Fruit fly (Drosophila melanogaster): ENCODE results near the gene Traf-like.

Traf-like gene

DNA sequence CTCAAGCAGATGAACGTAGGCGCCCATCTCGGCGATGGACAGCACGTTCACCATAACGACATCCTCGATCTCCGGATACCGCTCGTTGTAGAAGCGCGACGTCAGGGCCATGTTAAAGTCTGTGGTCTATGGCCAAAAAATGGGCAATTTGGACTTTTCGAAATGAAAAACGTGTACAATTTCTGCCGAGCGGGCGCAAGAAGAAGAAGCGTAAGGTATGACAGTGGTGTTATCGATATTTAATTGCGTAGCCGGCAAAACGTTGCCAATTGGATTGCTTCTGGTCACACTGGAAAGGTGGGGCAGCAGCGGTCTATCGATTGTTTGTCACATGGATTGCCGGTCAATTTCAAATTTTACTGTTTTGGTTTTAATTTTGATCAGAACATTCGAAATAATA lies 31.9 kb downstream of the Traf-like start, which contains the start of gene eIF2alpha:
Gene eIF2alpha, minus strand, starts transcription at position 225 of the 400 bp plus-strand sequence.
- TF ChIP-seq cnc (optimal IDR thresholded peaks at IDR 0.05), result no peak
- TF ChIP-seq CG1620 (GFP tag; optimal IDR thresholded peaks at IDR 0.05), result peak; percentile 1
- TF ChIP-seq Mnt (GFP tag; optimal IDR thresholded peaks at IDR 0.05), result peak; percentile 85
- no peak for TF ChIP-seq Clk (GFP tag; optimal IDR thresholded peaks at IDR 0.05)
- no peak for TF ChIP-seq toe (GFP tag; optimal IDR thresholded peaks at IDR 0.05)
- TF ChIP-seq CG12768 (GFP tag; optimal IDR thresholded peaks at IDR 0.05), result no peak
- TF ChIP-seq kay (GFP tag; ENCODE audit: borderline replicate concordance), result no peak
- TF ChIP-seq tj (GFP tag; optimal IDR thresholded peaks at IDR 0.05), result peak; percentile 52
- peak; percentile 64 for TF ChIP-seq bab1 (GFP tag; optimal IDR thresholded peaks at IDR 0.05)
- TF ChIP-seq Crg-1 (GFP tag; optimal IDR thresholded peaks at IDR 0.05), result peak; percentile 17
- peak; percentile 50 for TF ChIP-seq pad (GFP tag; optimal IDR thresholded peaks at IDR 0.05)
- TF ChIP-seq ovo (GFP tag; optimal IDR thresholded peaks at IDR 0.05), result no peak
- TF ChIP-seq CG7101 (tag; optimal IDR thresholded peaks at IDR 0.05), result peak; percentile 10
- no peak for TF ChIP-seq Hr96 (GFP tag; optimal IDR thresholded peaks at IDR 0.05)

dm6 chrX:16448252-16449191 lies 33.7 kb downstream of the Traf-like start, which contains the start of the genes CG34015 and eIF4H1:
Gene CG34015, minus strand, starts transcription at chrX:16448302.
Gene eIF4H1, plus strand, starts transcription at chrX:16448665.
- TF ChIP-seq cic (GFP tag; optimal IDR thresholded peaks at IDR 0.05) (peak; percentile 59), ovo (GFP tag; optimal IDR thresholded peaks at IDR 0.05) (no peak), kay (GFP tag; ENCODE audit: borderline replicate concordance) (no peak), cnc (optimal IDR thresholded peaks at IDR 0.05) (no peak), CG33017 (tag; optimal IDR thresholded peaks at IDR 0.05) (no peak), CG1620 (GFP tag; optimal IDR thresholded peaks at IDR 0.05) (peak; percentile 2), CG11617 (GFP tag; optimal IDR thresholded peaks at IDR 0.05) (peak; percentile 52), Mnt (GFP tag; optimal IDR thresholded peaks at IDR 0.05) (peak; percentile 92), toe (GFP tag; optimal IDR thresholded peaks at IDR 0.05) (no peak), Hr96 (GFP tag; optimal IDR thresholded peaks at IDR 0.05) (no peak), Clk (GFP tag; optimal IDR thresholded peaks at IDR 0.05) (no peak), CG5204 (GFP tag; optimal IDR thresholded peaks at IDR 0.05) (no peak), CG12768 (GFP tag; optimal IDR thresholded peaks at IDR 0.05) (peak; percentile 44), CG7045 (GFP tag; optimal IDR thresholded peaks at IDR 0.05) (no peak), bab1 (GFP tag; optimal IDR thresholded peaks at IDR 0.05) (no peak), CG7101 (tag; optimal IDR thresholded peaks at IDR 0.05) (peak; percentile 27), pad (GFP tag; optimal IDR thresholded peaks at IDR 0.05) (peak; percentile 84), Crg-1 (GFP tag; optimal IDR thresholded peaks at IDR 0.05) (peak; percentile 12), tj (GFP tag; optimal IDR thresholded peaks at IDR 0.05) (peak; percentile 76)

DNA sequence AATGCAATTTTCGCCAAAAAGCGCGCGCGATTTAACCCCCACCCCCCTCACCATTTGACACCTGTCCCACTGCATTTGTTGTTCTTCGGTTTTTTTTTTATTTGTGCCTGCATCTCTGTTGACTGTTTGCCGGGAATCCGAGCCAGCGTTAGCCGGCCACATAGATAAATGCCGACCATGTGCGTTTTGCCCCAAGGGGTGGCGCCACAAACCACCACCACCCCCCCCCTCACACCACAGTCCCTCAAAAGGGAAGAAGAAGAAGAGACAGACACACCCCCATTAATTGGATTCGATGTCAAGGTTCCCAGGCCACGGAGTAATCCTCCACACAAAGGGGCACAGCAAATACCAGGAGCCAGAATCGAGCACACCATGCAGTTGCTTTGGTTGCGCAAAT lies 34.5 kb downstream of the Traf-like start:
- TF ChIP-seq CG11617 (GFP tag; optimal IDR thresholded peaks at IDR 0.05) (no peak), CG7045 (GFP tag; optimal IDR thresholded peaks at IDR 0.05) (no peak), tj (GFP tag; optimal IDR thresholded peaks at IDR 0.05) (peak; percentile 55), CG14711 (tag; optimal IDR thresholded peaks at IDR 0.05) (no peak), Hr96 (GFP tag; optimal IDR thresholded peaks at IDR 0.05) (no peak)

DNA sequence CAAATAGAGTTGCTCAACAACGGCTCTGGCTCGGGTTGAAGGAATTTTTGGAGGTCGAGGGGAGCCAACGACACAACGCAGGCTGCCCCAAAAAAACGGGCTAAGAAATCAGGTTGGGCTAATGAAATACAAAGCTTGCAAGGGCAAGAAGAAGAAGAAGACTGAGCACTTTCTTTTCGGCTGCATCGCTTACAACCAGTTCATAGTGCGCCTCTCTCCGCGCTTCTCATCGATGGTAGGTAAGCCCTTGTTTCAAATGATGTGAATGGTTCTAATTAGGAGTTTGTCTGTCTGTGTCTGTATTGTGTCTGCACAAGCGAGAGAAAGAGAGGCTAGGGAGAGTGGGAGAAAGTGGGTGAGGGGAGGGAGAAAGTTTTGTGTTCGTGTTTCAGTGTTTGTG lies 41.7 kb downstream of the Traf-like start:
- TF ChIP-seq CG5204 (GFP tag; optimal IDR thresholded peaks at IDR 0.05) (no peak), cnc (optimal IDR thresholded peaks at IDR 0.05) (no peak), tj (GFP tag; optimal IDR thresholded peaks at IDR 0.05) (no peak), CG1620 (GFP tag; optimal IDR thresholded peaks at IDR 0.05) (no peak), kay (GFP tag; ENCODE audit: borderline replicate concordance) (no peak), Crg-1 (GFP tag; optimal IDR thresholded peaks at IDR 0.05) (no peak), CG11617 (GFP tag; optimal IDR thresholded peaks at IDR 0.05) (no peak), CG33017 (tag; optimal IDR thresholded peaks at IDR 0.05) (no peak), CG7101 (tag; optimal IDR thresholded peaks at IDR 0.05) (no peak)

dm6 chrX:16458551-16458950 lies 43.7 kb downstream of the Traf-like start:
- TF ChIP-seq toe (GFP tag; optimal IDR thresholded peaks at IDR 0.05), result no peak
- TF ChIP-seq tj (GFP tag; optimal IDR thresholded peaks at IDR 0.05), result no peak
- peak; percentile 60 for TF ChIP-seq kay (GFP tag; ENCODE audit: borderline replicate concordance)
- no peak for TF ChIP-seq CG7045 (GFP tag; optimal IDR thresholded peaks at IDR 0.05)
- no peak for TF ChIP-seq bab1 (GFP tag; optimal IDR thresholded peaks at IDR 0.05)
- TF ChIP-seq CG5204 (GFP tag; optimal IDR thresholded peaks at IDR 0.05), result no peak
- no peak for TF ChIP-seq cnc (optimal IDR thresholded peaks at IDR 0.05)

Data from whole organism, adult.